Fruit fly (Drosophila melanogaster): ENCODE data around the gene CG6023.

dm6 chrX:18369767-18370166 lies 48.8 kb upstream of the CG6023 start:
- no peak for TF ChIP-seq CrebA (GFP tag; optimal IDR thresholded peaks at IDR 0.05; ENCODE audit: borderline replicate concordance)
- TF ChIP-seq sage (GFP tag; optimal IDR thresholded peaks at IDR 0.05), result no peak
- no peak for TF ChIP-seq br (GFP tag; optimal IDR thresholded peaks at IDR 0.05)
- no peak for TF ChIP-seq brk (GFP tag; optimal IDR thresholded peaks at IDR 0.05)
- TF ChIP-seq Rel (GFP tag; optimal IDR thresholded peaks at IDR 0.05), result no peak
- no peak for TF ChIP-seq Rel (tag; optimal IDR thresholded peaks at IDR 0.05)
- no peak for TF ChIP-seq Mio (GFP tag; optimal IDR thresholded peaks at IDR 0.05)
- TF ChIP-seq pan (optimal IDR thresholded peaks at IDR 0.05), result no peak
- no peak for TF ChIP-seq Dfd (GFP tag; optimal IDR thresholded peaks at IDR 0.05)
- no peak for TF ChIP-seq psq (GFP tag; optimal IDR thresholded peaks at IDR 0.05)
- no peak for TF ChIP-seq Hr78 (GFP tag; optimal IDR thresholded peaks at IDR 0.05)
- no peak for TF ChIP-seq GATAd (GFP tag; optimal IDR thresholded peaks at IDR 0.05)
